Worm (Caenorhabditis elegans): ENCODE data around the gene grl-2.
"Not testable (repeated sequence)": the region's sequence is repeated elsewhere in the genome, so short reads cannot be mapped to it uniquely, and the experiment has no call there.

The grl-2 gene

ce11 chrV:12967110-12967509 lies 22.2 kb downstream of the grl-2 start, which contains the start of gene R186.3:
Gene R186.3, minus strand, starts transcription at chrV:12967210.
- no peak for TF ChIP-seq unc-62 (GFP tag; optimal IDR thresholded peaks at IDR 0.05)

- TF ChIP-seq unc-62 (GFP tag; optimal IDR thresholded peaks at IDR 0.05), result not testable (repeated sequence)
Measured at ce11 chrV:12967925-12968327, 23.1 kb downstream of the grl-2 start, which contains the start of gene R186.8. Gene R186.8, minus strand, starts transcription at chrV:12967982.

ce11 chrV:12968555-12968954 lies 23.7 kb downstream of the grl-2 start, which contains the start of gene lin-46:
Gene lin-46, plus strand, starts transcription at chrV:12968855.
- no peak for TF ChIP-seq unc-62 (GFP tag; optimal IDR thresholded peaks at IDR 0.05)

- TF ChIP-seq unc-62 (GFP tag; optimal IDR thresholded peaks at IDR 0.05), result no peak
Measured at ce11 chrV:12970575-12971160, 25.8 kb downstream of the grl-2 start, which contains the start of gene pnn-1. Gene pnn-1, plus strand, starts transcription at chrV:12971110.

- no peak for TF ChIP-seq unc-62 (GFP tag; optimal IDR thresholded peaks at IDR 0.05)
Measured at ce11 chrV:12974047-12974446, 29.2 kb downstream of the grl-2 start.

ce11 chrV:12987061-12987460 lies 42.2 kb downstream of the grl-2 start, which contains the start of gene shw-3:
Gene shw-3, minus strand, starts transcription at chrV:12987161.
- TF ChIP-seq unc-62 (GFP tag; optimal IDR thresholded peaks at IDR 0.05), result no peak

- TF ChIP-seq unc-62 (GFP tag; optimal IDR thresholded peaks at IDR 0.05), result no peak
Measured at ce11 chrV:12988256-12988655, 43.4 kb downstream of the grl-2 start, which contains the start of gene F15B9.8. Gene F15B9.8, plus strand, starts transcription at chrV:12988556.

ce11 chrV:12992891-12993290 lies 48.0 kb downstream of the grl-2 start, which contains the start of the genes F15B9.11 and dsl-7:
Gene F15B9.11, minus strand, starts transcription at chrV:12992895.
Gene dsl-7, plus strand, starts transcription at chrV:12993150.
- TF ChIP-seq unc-62 (GFP tag; optimal IDR thresholded peaks at IDR 0.05), result no peak

- no peak for TF ChIP-seq unc-62 (GFP tag; optimal IDR thresholded peaks at IDR 0.05)
Measured at ce11 chrV:12995269-12995668, 50.4 kb downstream of the grl-2 start, which contains the start of gene far-5. Gene far-5, plus strand, starts transcription at chrV:12995569.
